Fruit fly (Drosophila melanogaster): ENCODE results near the gene CG34112.

CG34112 gene

dm6 chr3R:4394654-4395581 is 859 bp upstream of the CG34112 start (continued):
- TF ChIP-seq lilli (GFP tag; optimal IDR thresholded peaks at IDR 0.05) (peak; percentile 90), Atf3 (GFP tag; optimal IDR thresholded peaks at IDR 0.05) (peak; percentile 64), CG14710 (tag; optimal IDR thresholded peaks at IDR 0.05) (peak; percentile 64), Med (GFP tag) (peak; percentile 98), BtbVII (GFP tag; optimal IDR thresholded peaks at IDR 0.05) (peak; percentile 84), CG4707 (GFP tag; optimal IDR thresholded peaks at IDR 0.05) (peak; percentile 52), CG2116 (GFP tag; optimal IDR thresholded peaks at IDR 0.05) (peak; percentile 34), Hr3 (GFP tag; optimal IDR thresholded peaks at IDR 0.05) (peak; percentile 76), CG18262 (tag; optimal IDR thresholded peaks at IDR 0.05) (peak; percentile 89), CG2678 (tag; optimal IDR thresholded peaks at IDR 0.05) (peak; percentile 93), CG30431 (GFP tag; optimal IDR thresholded peaks at IDR 0.05) (peak; percentile 75), sens-2 (GFP tag; IDR thresholded peaks at IDR 0.05) (peak; percentile 53; the same call in 1 of the 2 replicates), Ssrp (tag; optimal IDR thresholded peaks at IDR 0.05) (peak; percentile 76), wor (GFP tag; IDR thresholded peaks at IDR 0.05) (peak; percentile 85), ewg (GFP tag; optimal IDR thresholded peaks at IDR 0.05) (peak; percentile 77), CG16815 (GFP tag; optimal IDR thresholded peaks at IDR 0.05) (peak; percentile 65), CG17361 (GFP tag; IDR thresholded peaks at IDR 0.05) (peak; percentile 83), CG7928 (GFP tag; optimal IDR thresholded peaks at IDR 0.05) (peak; percentile 39), grau (tag; optimal IDR thresholded peaks at IDR 0.05) (peak; percentile 90), Abd-B (GFP tag; optimal IDR thresholded peaks at IDR 0.05) (peak; percentile 71), fu2 (GFP tag; optimal IDR thresholded peaks at IDR 0.05) (peak; percentile 86), nau (GFP tag; optimal IDR thresholded peaks at IDR 0.05) (peak; percentile 84), sd (tag; optimal IDR thresholded peaks at IDR 0.05) (no peak), bowl (GFP tag; IDR thresholded peaks at IDR 0.05) (peak; percentile 73; the same call in 1 of the 2 replicates), tna (GFP tag; IDR thresholded peaks at IDR 0.05; ENCODE audit: partially characterized antibody) (no peak), CG8089 (GFP tag; optimal IDR thresholded peaks at IDR 0.05) (peak; percentile 74), Antp (GFP tag; optimal IDR thresholded peaks at IDR 0.05) (peak; percentile 90), HmgZ (tag; optimal IDR thresholded peaks at IDR 0.05) (peak; percentile 92), Hmr (GFP tag; optimal IDR thresholded peaks at IDR 0.05) (peak; percentile 89), ftz-f1 (GFP tag; optimal IDR thresholded peaks at IDR 0.05) (no peak), Meics (GFP tag; optimal IDR thresholded peaks at IDR 0.05) (peak; percentile 88), CG17802 (tag; optimal IDR thresholded peaks at IDR 0.05) (peak; percentile 60), CG8281 (tag; optimal IDR thresholded peaks at IDR 0.05) (peak; percentile 57), CoRest (tag; optimal IDR thresholded peaks at IDR 0.05) (peak; percentile 91), CG11456 (GFP tag; IDR thresholded peaks at IDR 0.05) (peak; percentile 91), org-1 (GFP tag; optimal IDR thresholded peaks at IDR 0.05) (peak; percentile 90), run (tag; optimal IDR thresholded peaks at IDR 0.05) (peak; percentile 69), CG1647 (GFP tag; optimal IDR thresholded peaks at IDR 0.05) (peak; percentile 82), CG10366 (GFP tag; IDR thresholded peaks at IDR 0.05) (peak; percentile 91), peb (GFP tag; IDR thresholded peaks at IDR 0.05) (no peak; the same call in 1 of the 2 replicates), CG14050 (GFP tag; IDR thresholded peaks at IDR 0.05) (peak; percentile 86), sc (optimal IDR thresholded peaks at IDR 0.05) (no peak), sc (GFP tag; optimal IDR thresholded peaks at IDR 0.05) (peak; percentile 47), tgo (GFP tag; IDR thresholded peaks at IDR 0.05) (peak; percentile 89), CG2202 (tag; optimal IDR thresholded peaks at IDR 0.05) (peak; percentile 54), CG7839 (tag; optimal IDR thresholded peaks at IDR 0.05) (peak; percentile 94), CG2199 (GFP tag; IDR thresholded peaks at IDR 0.05) (peak; percentile 91; the same call in 2 of the 3 replicates), slou (GFP tag; optimal IDR thresholded peaks at IDR 0.05) (peak; percentile 34)
